Worm (Caenorhabditis elegans) whole organism, L4 larva: ENCODE measurements around the gene pap-1.

Experiments
- D1046.2 ChIP-seq: fragments of 200-800 bp; sonication (Bioruptor generic); IDR thresholded peaks from 2 replicates; pipeline ENCODE4 v1.3.6; 2022; ENCODE audit warnings: missing genetic modification characterization, missing compliant biosample characterization
- F10B5.3 ChIP-seq: sonication (generic microtip); optimal IDR thresholded peaks from 2 replicates; lab custom pipeline; 2016; ENCODE audit warnings: mild to moderate bottlenecking, missing genetic modification characterization, missing compliant biosample characterization
- F37D6.2 ChIP-seq: sonication (generic microtip); optimal IDR thresholded peaks from 2 replicates; lab custom pipeline; 2016; ENCODE audit warnings: mild to moderate bottlenecking, missing genetic modification characterization, missing compliant biosample characterization
- R02D3.7 ChIP-seq: fragments of 150-350 bp; sonication (generic microtip); optimal IDR thresholded peaks from 3 replicates; lab custom pipeline; 2014; ENCODE audit warnings: missing biosample characterization, missing genetic modification characterization
- Y5F2A.4 ChIP-seq: fragments of 200-800 bp; sonication (Bioruptor generic); optimal IDR thresholded peaks from 2 replicates; lab custom pipeline; 2018; ENCODE audit warnings: mild to moderate bottlenecking, missing genetic modification characterization, missing compliant biosample characterization
- ZK546.5 ChIP-seq, 2 experiments: sonication (generic microtip); optimal IDR thresholded peaks; 2 replicates each; lab custom pipeline; 2017; ENCODE audit warnings: missing biosample characterization in 2 of 2, missing genetic modification characterization in 2 of 2
- aha-1 ChIP-seq: fragments of 150-350 bp; peaks from one replicate; lab custom pipeline; 2014; ENCODE audit warnings: missing biosample characterization, missing genetic modification characterization
- aly-2 ChIP-seq: sonication (generic microtip); optimal IDR thresholded peaks from 2 replicates; lab custom pipeline; 2018; ENCODE audit warnings: missing biosample characterization, missing genetic modification characterization
- attf-4 ChIP-seq: sonication (generic microtip); optimal IDR thresholded peaks from 3 replicates; lab custom pipeline; 2017; ENCODE audit warnings: missing biosample characterization, missing genetic modification characterization
- ceh-20 ChIP-seq: fragments of 200-800 bp; sonication (Bioruptor generic); IDR thresholded peaks from 2 replicates; pipeline ENCODE4 v1.3.6; 2022; ENCODE audit warnings: missing genetic modification reagents, missing genetic modification characterization, missing compliant biosample characterization
- ceh-82 ChIP-seq: sonication (generic microtip); optimal IDR thresholded peaks from 2 replicates; lab custom pipeline; 2017; ENCODE audit warnings: missing biosample characterization, missing genetic modification characterization
- ces-1 ChIP-seq: fragments of 150-350 bp; sonication (generic microtip); optimal IDR thresholded peaks from 4 replicates; lab custom pipeline; 2014; ENCODE audit warnings: missing biosample characterization, missing genetic modification reagents, missing genetic modification characterization
- cey-2 ChIP-seq: sonication (generic microtip); optimal IDR thresholded peaks from 3 replicates; lab custom pipeline; 2017; ENCODE audit warnings: missing genetic modification characterization, mild to moderate bottlenecking, missing compliant biosample characterization, antibody characterized with exemption, borderline replicate concordance; ENCODE audit not compliant: insufficient read depth
- ctbp-1 ChIP-seq: fragments of 200-800 bp; sonication (Bioruptor generic); IDR thresholded peaks from 2 replicates; pipeline ENCODE4 v1.3.6; 2022; ENCODE audit warnings: missing genetic modification reagents, missing genetic modification characterization, missing compliant biosample characterization
- daf-8 ChIP-seq: fragments of 200-800 bp; sonication (Bioruptor generic); IDR thresholded peaks from 2 replicates; pipeline ENCODE4 v1.3.6; 2022; ENCODE audit warnings: missing genetic modification characterization, missing compliant biosample characterization
- dmd-6 ChIP-seq: fragments of 200-800 bp; sonication (Bioruptor generic); IDR thresholded peaks from 2 replicates; pipeline ENCODE4 v1.3.6; 2022; ENCODE audit warnings: missing genetic modification reagents, missing genetic modification characterization, missing compliant biosample characterization
- dmd-8 ChIP-seq: fragments of 200-800 bp; sonication (Bioruptor generic); IDR thresholded peaks from 2 replicates; pipeline ENCODE4 v1.3.6; 2022; ENCODE audit warnings: missing genetic modification characterization, missing compliant biosample characterization
- dmd-9 ChIP-seq: fragments of 200-800 bp; sonication (Bioruptor generic); IDR thresholded peaks from 2 replicates; pipeline ENCODE4 v1.3.6; 2022; ENCODE audit warnings: missing genetic modification reagents, missing genetic modification characterization, missing compliant biosample characterization
- dve-1 ChIP-seq: sonication (generic microtip); optimal IDR thresholded peaks from 2 replicates; lab custom pipeline; 2017; ENCODE audit warnings: antibody characterized with exemption, mild to moderate bottlenecking, missing genetic modification characterization, missing compliant biosample characterization; ENCODE audit not compliant: insufficient read depth
- hif-1 ChIP-seq, 2 experiments: sonication (generic microtip); optimal IDR thresholded peaks; 2 replicates each; lab custom pipeline; 2016 to 2017; ENCODE audit warnings: missing compliant biosample characterization in 2 of 2, missing genetic modification characterization in 2 of 2, missing genetic modification reagents in 2 of 2, missing genotype in 2 of 2, mild to moderate bottlenecking in 1 of 2
- hlh-30 ChIP-seq: sonication (generic microtip); optimal IDR thresholded peaks from 2 replicates; lab custom pipeline; 2017; ENCODE audit warnings: antibody characterized with exemption, mild to moderate bottlenecking, missing genetic modification characterization, missing compliant biosample characterization; ENCODE audit not compliant: insufficient read depth
- lim-7 ChIP-seq: fragments of 200-800 bp; sonication (Bioruptor generic); IDR thresholded peaks from 2 replicates; pipeline ENCODE4 v1.3.6; 2022; ENCODE audit warnings: missing genetic modification characterization, missing compliant biosample characterization
- lin-1 ChIP-seq: fragments of 200-800 bp; sonication (Bioruptor generic); IDR thresholded peaks from 2 replicates; pipeline ENCODE4 v1.3.6; 2022; ENCODE audit warnings: missing genetic modification reagents, missing genetic modification characterization, missing compliant biosample characterization
- lin-15B ChIP-seq: fragments of 150-350 bp; sonication (generic microtip); optimal IDR thresholded peaks from 3 replicates; lab custom pipeline; 2014; ENCODE audit warnings: missing biosample characterization, missing genetic modification characterization
- lin-38 ChIP-seq: fragments of 200-800 bp; sonication (Bioruptor generic); IDR thresholded peaks from 2 replicates; pipeline ENCODE4 v1.3.6; 2022; ENCODE audit warnings: missing genetic modification reagents, missing genetic modification characterization, missing compliant biosample characterization
- mxl-3 ChIP-seq: fragments of 200-800 bp; sonication (Bioruptor generic); optimal IDR thresholded peaks from 2 replicates; lab custom pipeline; 2018; ENCODE audit warnings: mild to moderate bottlenecking, missing genetic modification characterization, missing compliant biosample characterization
- nhr-102 ChIP-seq: sonication (generic microtip); optimal IDR thresholded peaks from 2 replicates; lab custom pipeline; 2016; ENCODE audit warnings: mild to moderate bottlenecking, missing genetic modification characterization, moderate library complexity, missing compliant biosample characterization
- nhr-28 ChIP-seq: fragments of 150-350 bp; optimal IDR thresholded peaks from 2 replicates; lab custom pipeline; 2014; ENCODE audit warnings: missing biosample characterization, missing genetic modification characterization
- nhr-41 ChIP-seq: fragments of 200-800 bp; sonication (Bioruptor generic); IDR thresholded peaks from 2 replicates; pipeline ENCODE4 v1.3.6; 2022; ENCODE audit warnings: missing genetic modification reagents, missing genetic modification characterization, missing compliant biosample characterization
- nhr-48 ChIP-seq: sonication (generic microtip); optimal IDR thresholded peaks from 2 replicates; lab custom pipeline; 2016; ENCODE audit warnings: mild to moderate bottlenecking, missing genetic modification characterization, missing compliant biosample characterization
- nhr-76 ChIP-seq: fragments of 150-350 bp; optimal IDR thresholded peaks from 2 replicates; lab custom pipeline; 2014; ENCODE audit warnings: missing biosample characterization, missing genetic modification characterization
- pha-4 ChIP-seq, 2 experiments: fragments of 150-350 bp in 1 of 2; fragments of 200-800 bp in 1 of 2; sonication (Bioruptor generic) in 1 of 2; IDR thresholded peaks in 1 of 2; optimal IDR thresholded peaks in 1 of 2; 2 replicates each; pipeline versions ENCODE4 v1.3.6 to Lab custom; 2014 to 2022; ENCODE audit warnings: missing genetic modification characterization in 2 of 2, missing genetic modification reagents in 2 of 2, missing biosample characterization in 1 of 2, missing compliant biosample characterization in 1 of 2
- php-3 ChIP-seq: fragments of 200-800 bp; sonication (Bioruptor generic); IDR thresholded peaks from 2 replicates; pipeline ENCODE4 v1.3.6; 2022; ENCODE audit warnings: missing genetic modification reagents, missing genetic modification characterization, missing compliant biosample characterization
- set-16 ChIP-seq: fragments of 200-800 bp; sonication (Bioruptor generic); IDR thresholded peaks from 2 replicates; pipeline ENCODE4 v1.3.6; 2022; ENCODE audit warnings: missing genetic modification reagents, missing genetic modification characterization, missing compliant biosample characterization
- snpc-1.2 ChIP-seq: fragments of 200-800 bp; sonication (Bioruptor generic); IDR thresholded peaks from 2 replicates; pipeline ENCODE4 v1.3.6; 2022; ENCODE audit warnings: missing genetic modification reagents, missing genetic modification characterization, missing compliant biosample characterization
- unc-39 ChIP-seq: sonication (generic microtip); optimal IDR thresholded peaks from 2 replicates; lab custom pipeline; 2017; ENCODE audit warnings: missing biosample characterization, missing genetic modification characterization
- unc-62 ChIP-seq, 3 experiments: fragments of 150-350 bp in 1 of 3; sonication (generic microtip); optimal IDR thresholded peaks in 2 of 3; peaks in 1 of 3; 1 replicate in 1 of 3; 2 replicates in 2 of 3; lab custom pipeline; 2014 to 2017; ENCODE audit warnings: missing biosample characterization in 3 of 3, missing genetic modification characterization in 3 of 3, missing genetic modification reagents in 3 of 3, missing genotype in 1 of 3
- vab-7 ChIP-seq: fragments of 200-800 bp; sonication (Bioruptor generic); IDR thresholded peaks from 2 replicates; pipeline ENCODE4 v1.3.6; 2022; ENCODE audit warnings: missing genetic modification reagents, missing genetic modification characterization, missing compliant biosample characterization
- zag-1 ChIP-seq: fragments of 150-350 bp; optimal IDR thresholded peaks from 2 replicates; lab custom pipeline; 2014; ENCODE audit warnings: missing biosample characterization, missing genetic modification characterization
- zfp-3 ChIP-seq: fragments of 200-800 bp; sonication (Bioruptor generic); conservative IDR thresholded peaks from 2 replicates; pipeline ENCODE4 v1.3.6; 2022; ENCODE audit warnings: missing genetic modification reagents, missing genetic modification characterization, missing compliant biosample characterization
- zip-11 ChIP-seq: fragments of 200-800 bp; sonication (Bioruptor generic); IDR thresholded peaks from 2 replicates; pipeline ENCODE4 v1.3.6; 2022; ENCODE audit warnings: missing genetic modification characterization, missing compliant biosample characterization
- zip-2 ChIP-seq: fragments of 150-350 bp; optimal IDR thresholded peaks from 2 replicates; lab custom pipeline; 2014; ENCODE audit warnings: missing biosample characterization, missing genetic modification characterization
- ztf-11 ChIP-seq: fragments of 150-350 bp; optimal IDR thresholded peaks from 2 replicates; lab custom pipeline; 2014; ENCODE audit warnings: missing biosample characterization, missing genetic modification characterization

Gene pap-1

DNA sequence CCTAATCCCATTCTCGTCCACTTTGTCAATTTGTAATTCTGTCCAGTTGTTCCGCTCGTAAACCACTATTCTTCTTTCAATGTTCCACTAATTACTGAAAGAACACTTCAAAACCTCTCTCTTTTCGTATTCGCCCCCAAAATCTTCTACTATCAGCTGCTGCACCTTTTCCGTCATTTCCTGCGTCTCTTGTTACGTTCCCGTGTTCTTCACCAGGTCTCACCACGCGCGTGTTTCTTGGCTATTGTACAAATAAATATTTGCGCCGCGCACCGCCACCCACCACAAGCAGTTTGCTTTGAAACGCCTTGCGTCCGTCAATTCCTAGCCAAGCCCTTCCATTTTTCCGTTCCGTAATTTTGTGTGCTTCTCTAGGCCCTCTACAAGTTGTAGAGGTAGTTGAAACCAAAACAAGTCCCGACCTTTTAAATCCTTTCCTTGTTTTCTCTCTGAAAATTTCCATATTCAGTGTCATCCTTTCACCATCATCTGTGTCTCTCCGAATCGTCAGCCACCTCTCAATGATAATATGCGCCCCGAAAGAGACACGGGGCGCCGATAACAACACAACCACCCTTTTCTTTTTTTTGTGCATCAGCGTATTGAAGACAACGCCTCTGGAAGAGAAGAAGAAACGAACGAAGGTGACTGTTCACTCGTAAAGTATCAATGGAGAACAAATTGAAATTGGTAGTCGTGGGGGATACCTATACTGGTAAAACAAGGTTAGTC is 36.5 kb downstream of the pap-1 start, which contains the start of the genes crp-1 and Y32F6B.9 (continued):
- no peak for TF ChIP-seq nhr-41 (GFP tag; lab: Robert Waterston, UW)
- TF ChIP-seq pha-4 (GFP tag; IDR thresholded peaks at IDR 0.05; lab: Robert Waterston, UW) = no peak
- no peak for TF ChIP-seq pha-4 (tag; optimal IDR thresholded peaks at IDR 0.05; lab: Kevin White, UChicago)
- no peak for TF ChIP-seq daf-8 (GFP tag; lab: Robert Waterston, UW)
- no peak for TF ChIP-seq attf-4 (tag; lab: Kevin White, UChicago)
- TF ChIP-seq ceh-20 (GFP tag; lab: Robert Waterston, UW) = no peak
- peak; percentile 41; the same call in 1 of the 2 replicates for TF ChIP-seq dmd-6 (GFP tag; lab: Robert Waterston, UW)
- TF ChIP-seq lin-38 (GFP tag; lab: Robert Waterston, UW) = no peak
- TF ChIP-seq R02D3.7 (tag; lab: Kevin White, UChicago) = no peak
- TF ChIP-seq Y5F2A.4 = no peak
- no peak for TF ChIP-seq zip-11 (GFP tag; lab: Robert Waterston, UW)
- no peak for TF ChIP-seq php-3 (GFP tag; lab: Robert Waterston, UW)
- TF ChIP-seq aha-1 = peak; percentile 95
- TF ChIP-seq hif-1 (tag; optimal IDR thresholded peaks at IDR 0.05; lab: Kevin White, UChicago) = peak in 1 of 2 experiments; percentile 13
- TF ChIP-seq dmd-9 (GFP tag; lab: Robert Waterston, UW) = no peak
- TF ChIP-seq nhr-28 (tag; lab: Kevin White, UChicago) = peak; percentile 40
- no peak for TF ChIP-seq F10B5.3
- no peak for TF ChIP-seq ztf-11 (tag; lab: Kevin White, UChicago)
- no peak for TF ChIP-seq lin-15B (tag; lab: Kevin White, UChicago)
- no peak for TF ChIP-seq unc-39 (tag; lab: Kevin White, UChicago)
- no peak for TF ChIP-seq set-16 (GFP tag; lab: Robert Waterston, UW)
- no peak for TF ChIP-seq lim-7 (GFP tag; lab: Robert Waterston, UW)
- peak; percentile 49 for TF ChIP-seq hlh-30 (tag; lab: Kevin White, UChicago)
- TF ChIP-seq mxl-3 (GFP tag; lab: Kevin White, UChicago) = no peak
- no peak for TF ChIP-seq vab-7 (GFP tag; lab: Robert Waterston, UW)
- no peak for TF ChIP-seq nhr-102
- TF ChIP-seq ces-1 (GFP tag; lab: Kevin White, UChicago) = no peak
- no peak for TF ChIP-seq zag-1
- no peak for TF ChIP-seq zip-2
- no peak for TF ChIP-seq dve-1 (tag; lab: Kevin White, UChicago)
- TF ChIP-seq snpc-1.2 (GFP tag; lab: Robert Waterston, UW) = no peak
- TF ChIP-seq dmd-8 (GFP tag; lab: Robert Waterston, UW) = no peak
- TF ChIP-seq D1046.2 (GFP tag; lab: Robert Waterston, UW) = no peak
- no peak for TF ChIP-seq nhr-76 (tag; lab: Kevin White, UChicago)
- no peak for TF ChIP-seq ctbp-1
- no peak for TF ChIP-seq cey-2 (tag; lab: Kevin White, UChicago)
- no peak for TF ChIP-seq ZK546.5 (tag; optimal IDR thresholded peaks at IDR 0.05; lab: Kevin White, UChicago)
- no peak for TF ChIP-seq nhr-48 (tag; lab: Kevin White, UChicago)
- no peak for TF ChIP-seq lin-1
- no peak for TF ChIP-seq zfp-3 (GFP tag; lab: Robert Waterston, UW)
- no peak for TF ChIP-seq F37D6.2
- no peak for TF ChIP-seq ceh-82 (tag; lab: Kevin White, UChicago)
- TF ChIP-seq aly-2 (tag; lab: Kevin White, UChicago) = no peak
- peak in 1 of 2 experiments; percentile 23 for TF ChIP-seq unc-62 (GFP tag; optimal IDR thresholded peaks at IDR 0.05 in 1 of 2; lab: Kevin White, UChicago)
- no peak for TF ChIP-seq unc-62 (tag; optimal IDR thresholded peaks at IDR 0.05; lab: Kevin White, UChicago)
